Worm (Caenorhabditis elegans) whole organism, L4/young adult: ENCODE measurements around the gene snt-5.

Experiments
- W03F9.2 ChIP-seq: fragments of 150-350 bp; optimal IDR thresholded peaks from 2 replicates; lab custom pipeline; 2014; ENCODE audit warnings: missing biosample characterization, missing genetic modification characterization
- dao-5 ChIP-seq: sonication (generic microtip); optimal IDR thresholded peaks from 2 replicates; lab custom pipeline; 2016; ENCODE audit warnings: missing genotype, missing genetic modification characterization, moderate library complexity, missing compliant biosample characterization

ce11 chrV:1456614-1457013 lies 45.3 kb upstream of the snt-5 start:
- no peak for TF ChIP-seq dao-5 (tag; lab: Kevin White, UChicago)
- TF ChIP-seq W03F9.2: no peak
